Worm (Caenorhabditis elegans) whole organism, early embryonic: Measurements from ENCODE around the gene nhr-118.

Experiments used
- ama-1 ChIP-seq: fragments of 150-350 bp; optimal IDR thresholded peaks from 2 replicates; lab custom pipeline; 2014
- ceh-36 ChIP-seq: sonication (generic microtip); optimal IDR thresholded peaks from 2 replicates; lab custom pipeline; 2016; ENCODE audit warnings: missing genetic modification characterization, inconsistent platforms, missing compliant biosample characterization
- ets-7 ChIP-seq: sonication (generic microtip); optimal IDR thresholded peaks from 2 replicates; lab custom pipeline; 2016; ENCODE audit warnings: missing genotype, missing genetic modification characterization, missing compliant biosample characterization
- flt-1 ChIP-seq: fragments of 200-800 bp; sonication (Bioruptor generic); IDR thresholded peaks from 2 replicates; pipeline ENCODE4 v1.3.6; 2022; ENCODE audit warnings: missing genetic modification characterization, missing compliant biosample characterization
- hmbx-1 ChIP-seq: sonication (generic microtip); optimal IDR thresholded peaks from 2 replicates; lab custom pipeline; 2016; ENCODE audit warnings: mild to moderate bottlenecking, missing genetic modification characterization, missing compliant biosample characterization
- hmg-4 ChIP-seq: fragments of 200-800 bp; sonication (Bioruptor generic); optimal IDR thresholded peaks from 2 replicates; lab custom pipeline; 2018; ENCODE audit warnings: mild to moderate bottlenecking, missing genetic modification characterization, missing compliant biosample characterization
- hnd-1 ChIP-seq: sonication (generic microtip); optimal IDR thresholded peaks from 2 replicates; lab custom pipeline; 2016; ENCODE audit warnings: missing genetic modification characterization, missing compliant biosample characterization
- tbx-11 ChIP-seq: fragments of 200-800 bp; sonication (Bioruptor generic); IDR thresholded peaks from 2 replicates; pipeline ENCODE4 v1.3.6; 2022; ENCODE audit warnings: missing genetic modification characterization, missing compliant biosample characterization
- tbx-37 ChIP-seq: fragments of 200-800 bp; sonication (Bioruptor generic); conservative IDR thresholded peaks from 2 replicates; pipeline ENCODE4 v1.3.6; 2022; ENCODE audit warnings: missing genetic modification reagents, missing genetic modification characterization, missing compliant biosample characterization
- tra-4 ChIP-seq: sonication (generic microtip); optimal IDR thresholded peaks from 2 replicates; lab custom pipeline; 2017; ENCODE audit warnings: missing genetic modification characterization, missing compliant biosample characterization

DNA sequence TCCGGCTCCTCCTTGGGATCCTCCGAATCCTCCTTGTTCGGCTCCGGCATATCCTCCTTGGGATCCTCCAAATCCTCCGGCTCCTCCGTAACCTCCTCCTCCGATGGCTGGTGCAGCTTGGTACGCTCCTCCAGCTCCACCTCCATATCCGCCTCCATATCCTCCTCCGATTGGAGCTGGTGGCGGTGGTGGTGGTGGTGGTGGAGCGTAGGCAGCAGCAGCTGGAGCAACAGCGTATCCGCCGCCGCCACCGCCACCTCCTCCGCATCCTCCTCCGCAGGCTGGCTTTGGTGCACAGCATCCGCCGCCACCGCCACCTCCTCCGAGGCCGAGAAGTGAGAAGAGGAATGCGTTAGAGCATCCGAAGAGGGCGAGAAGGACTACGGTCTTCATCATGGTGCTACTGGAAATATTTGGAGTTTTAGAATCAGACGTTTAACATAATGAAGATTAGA is 25.2 kb downstream of the nhr-118 start, which contains the start of gene Y47D7A.15:
- no peak for TF ChIP-seq ama-1 (lab: Kevin White, UChicago)
- no peak for TF ChIP-seq ets-7 (tag; lab: Kevin White, UChicago)
- no peak for TF ChIP-seq hmg-4 (GFP tag; lab: Kevin White, UChicago)
- no peak for TF ChIP-seq hnd-1 (tag; lab: Kevin White, UChicago)
- no peak for TF ChIP-seq tra-4 (tag; lab: Kevin White, UChicago)
- no peak for TF ChIP-seq flt-1 (GFP tag; lab: Robert Waterston, UW)
- no peak for TF ChIP-seq hmbx-1 (tag; lab: Kevin White, UChicago)
- TF ChIP-seq ceh-36: no peak
- no peak for TF ChIP-seq tbx-11
- TF ChIP-seq tbx-37 (GFP tag; lab: Robert Waterston, UW): no peak
